Worm (Caenorhabditis elegans) whole organism, L3 larva: ENCODE measurements around the gene K02C4.2.

Experiments used
- ama-1 ChIP-seq: fragments of 150-350 bp; optimal IDR thresholded peaks from 2 replicates; lab custom pipeline; 2018
- egl-27 ChIP-seq: sonication (generic microtip); optimal IDR thresholded peaks from 4 replicates; lab custom pipeline; 2017; ENCODE audit warnings: missing biosample characterization, missing genetic modification reagents, missing genetic modification characterization
- eor-1 ChIP-seq, 2 experiments: fragments of 150-350 bp; optimal IDR thresholded peaks; 2 replicates each; lab custom pipeline; 2014 to 2018; ENCODE audit warnings: missing biosample characterization in 2 of 2, missing genetic modification characterization in 2 of 2
- jun-1 ChIP-seq: fragments of 150-350 bp; optimal IDR thresholded peaks from 2 replicates; lab custom pipeline; 2014; ENCODE audit warnings: missing biosample characterization, missing genetic modification reagents, missing genetic modification characterization
- mdl-1 ChIP-seq: fragments of 150-350 bp; optimal IDR thresholded peaks from 2 replicates; lab custom pipeline; 2014; ENCODE audit warnings: missing biosample characterization, missing genetic modification characterization
- nhr-11 ChIP-seq: fragments of 150-350 bp; optimal IDR thresholded peaks from 2 replicates; lab custom pipeline; 2014; ENCODE audit warnings: missing biosample characterization, missing genetic modification characterization
- nhr-237 ChIP-seq: fragments of 150-350 bp; optimal IDR thresholded peaks from 2 replicates; lab custom pipeline; 2014; ENCODE audit warnings: missing biosample characterization, missing genetic modification characterization
- skn-1 ChIP-seq: fragments of 150-350 bp; optimal IDR thresholded peaks from 2 replicates; lab custom pipeline; 2014; ENCODE audit warnings: missing biosample characterization, missing genetic modification characterization
- snpc-4 ChIP-seq: fragments of 150-350 bp; optimal IDR thresholded peaks from 2 replicates; lab custom pipeline; 2014; ENCODE audit warnings: missing biosample characterization, missing genetic modification characterization
- unc-62 ChIP-seq: fragments of 150-350 bp; sonication (generic microtip); optimal IDR thresholded peaks from 4 replicates; lab custom pipeline; 2014; ENCODE audit warnings: missing biosample characterization, missing genetic modification reagents, missing genetic modification characterization
- ztf-4 ChIP-seq: fragments of 150-350 bp; optimal IDR thresholded peaks from 2 replicates; lab custom pipeline; 2014; ENCODE audit warnings: missing biosample characterization, missing genetic modification characterization

- TF ChIP-seq ama-1 (no peak), unc-62 (GFP tag; lab: Kevin White, UChicago) (no peak), nhr-237 (tag; lab: Kevin White, UChicago) (no peak), jun-1 (tag; lab: Kevin White, UChicago) (no peak), eor-1 (tag; optimal IDR thresholded peaks at IDR 0.05; lab: Kevin White, UChicago) (no peak), snpc-4 (tag; lab: Kevin White, UChicago) (no peak), nhr-11 (tag; lab: Kevin White, UChicago) (no peak), mdl-1 (tag; lab: Kevin White, UChicago) (no peak), skn-1 (no peak), egl-27 (no peak), ztf-4 (tag; lab: Kevin White, UChicago) (no peak)
These were observed 4.4 kb upstream of the K02C4.2 start for ce11 chrII:8071012-8071625.
